Worm (Caenorhabditis elegans) whole organism, L4/young adult: ENCODE measurements around the gene T06E6.15.

Source experiments
- W03F9.2 ChIP-seq: fragments of 150-350 bp; optimal IDR thresholded peaks from 2 replicates; lab custom pipeline; 2014; ENCODE audit warnings: missing biosample characterization, missing genetic modification characterization
- dao-5 ChIP-seq: sonication (generic microtip); optimal IDR thresholded peaks from 2 replicates; lab custom pipeline; 2016; ENCODE audit warnings: missing genotype, missing genetic modification characterization, moderate library complexity, missing compliant biosample characterization
- him-1 ChIP-seq: sonication (generic microtip); optimal IDR thresholded peaks from 2 replicates; lab custom pipeline; 2016; ENCODE audit warnings: missing genotype, missing genetic modification reagents, missing genetic modification characterization, missing compliant biosample characterization

- TF ChIP-seq him-1 (tag; lab: Kevin White, UChicago) (no peak), dao-5 (no peak), W03F9.2 (tag; lab: Kevin White, UChicago) (no peak)
Measured at ce11 chrV:15398728-15399127, 863 bp downstream of the T06E6.15 start, which contains the start of gene fbxa-199.
